Fruit fly (Drosophila melanogaster) whole organism, adult: Measurements from ENCODE around the gene da.

Experiments used
- CG11617 ChIP-seq: fragments of 200-800 bp; sonication (Bioruptor generic); optimal IDR thresholded peaks from 2 replicates; lab custom pipeline; 2017; ENCODE audit warnings: mild to moderate bottlenecking, missing biosample characterization, missing genetic modification reagents, missing genetic modification characterization
- CG12768 ChIP-seq: fragments of 200-800 bp; sonication (Bioruptor generic); optimal IDR thresholded peaks from 2 replicates; lab custom pipeline; 2017; ENCODE audit warnings: missing biosample characterization, missing genetic modification characterization, mild to moderate bottlenecking, moderate library complexity, missing genetic modification reagents
- CG1620 ChIP-seq: fragments of 200-800 bp; sonication (Bioruptor generic); optimal IDR thresholded peaks from 2 replicates; lab custom pipeline; 2016; ENCODE audit warnings: missing biosample characterization, missing genetic modification characterization
- CG5204 ChIP-seq: fragments of 200-800 bp; sonication (Bioruptor generic); optimal IDR thresholded peaks from 2 replicates; lab custom pipeline; 2016; ENCODE audit warnings: missing biosample characterization, missing genetic modification characterization
- CG7101 ChIP-seq: fragments of 200-800 bp; sonication (Bioruptor generic); optimal IDR thresholded peaks from 2 replicates; lab custom pipeline; 2018; ENCODE audit warnings: missing biosample characterization, mild to moderate bottlenecking, missing genetic modification characterization, moderate library complexity
- Hr96 ChIP-seq: fragments of 200-800 bp; sonication (Bioruptor generic); optimal IDR thresholded peaks from 2 replicates; lab custom pipeline; 2016; ENCODE audit warnings: missing biosample characterization, missing genetic modification characterization
- toe ChIP-seq: fragments of 200-800 bp; sonication (Bioruptor generic); optimal IDR thresholded peaks from 2 replicates; lab custom pipeline; 2016; ENCODE audit warnings: missing biosample characterization, missing genetic modification characterization

- TF ChIP-seq CG7101 (tag; lab: Kevin White, UChicago) (no peak), CG1620 (GFP tag; lab: Kevin White, UChicago) (no peak), toe (GFP tag; lab: Kevin White, UChicago) (no peak), CG5204 (GFP tag; lab: Kevin White, UChicago) (no peak), Hr96 (GFP tag; lab: Kevin White, UChicago) (no peak), CG11617 (GFP tag; lab: Kevin White, UChicago) (no peak), CG12768 (GFP tag; lab: Kevin White, UChicago) (no peak)
Observed at dm6 chr2L:10403803-10404315, 16.0 kb downstream of the da start.
